Worm (Caenorhabditis elegans): ENCODE results near the gene ZK938.1.

DNA sequence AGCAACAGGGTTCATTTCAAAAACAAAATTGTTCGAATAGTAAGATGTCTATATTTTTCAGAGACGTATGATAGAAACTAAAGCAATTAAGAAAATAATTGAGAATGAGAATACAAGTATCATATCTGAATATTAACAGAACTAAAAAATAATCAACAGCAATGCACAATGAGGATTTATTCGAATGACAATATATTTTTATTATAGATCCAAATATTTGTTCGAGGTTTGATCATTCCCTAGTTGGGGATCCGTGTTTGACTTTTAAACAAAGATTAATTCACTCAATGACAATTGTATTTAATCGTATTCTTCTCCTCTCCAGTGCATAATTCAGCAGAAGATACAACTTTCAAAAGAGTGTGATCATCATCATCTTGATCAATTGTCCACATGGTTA lies 32.9 kb downstream of the ZK938.1 start, which contains the start of gene C08H9.18:
- no peak for TF ChIP-seq him-1 (tag; optimal IDR thresholded peaks at IDR 0.05)
- TF ChIP-seq dao-5 (tag; optimal IDR thresholded peaks at IDR 0.05): no peak
- no peak for TF ChIP-seq W03F9.2 (tag; optimal IDR thresholded peaks at IDR 0.05)

All from whole organism, L4/young adult.